Fruit fly (Drosophila melanogaster): ENCODE measurements around the gene CG8419.
A peak's percentile ranks its signal among the peaks of the same experiment; 100 is the strongest.

Gene CG8419

dm6 chr2L:8204996-8205567 is 889 bp upstream of the CG8419 start, which contains the start of gene SLC5A11:
Gene SLC5A11 (minus strand): TSS chr2L:8205132.
- peak; percentile 96 for TF ChIP-seq HLH106 (tag; optimal IDR thresholded peaks at IDR 0.05)
- no peak for TF ChIP-seq N (GFP tag; optimal IDR thresholded peaks at IDR 0.05)
- no peak for TF ChIP-seq GATAd (GFP tag; optimal IDR thresholded peaks at IDR 0.05)
- no peak for TF ChIP-seq tai (GFP tag; optimal IDR thresholded peaks at IDR 0.05)
- TF ChIP-seq Mio (GFP tag; optimal IDR thresholded peaks at IDR 0.05) = peak; percentile 47
- TF ChIP-seq sage (GFP tag; optimal IDR thresholded peaks at IDR 0.05) = peak; percentile 99
- peak; percentile 100 for TF ChIP-seq h (GFP tag; optimal IDR thresholded peaks at IDR 0.05)
- TF ChIP-seq Dif (GFP tag; optimal IDR thresholded peaks at IDR 0.05; ENCODE audit: partially characterized antibody) = peak; percentile 66
- peak; percentile 74 for TF ChIP-seq Jra (GFP tag; optimal IDR thresholded peaks at IDR 0.05)
- no peak for TF ChIP-seq jim (GFP tag; optimal IDR thresholded peaks at IDR 0.05)
- peak; percentile 99 for TF ChIP-seq brk (GFP tag; optimal IDR thresholded peaks at IDR 0.05)
- peak; percentile 90 for TF ChIP-seq rgr (GFP tag; optimal IDR thresholded peaks at IDR 0.05)
- TF ChIP-seq Hr83 (GFP tag; optimal IDR thresholded peaks at IDR 0.05; ENCODE audit: poor library complexity, severe bottlenecking) = peak; percentile 57
- TF ChIP-seq foxo (GFP tag; optimal IDR thresholded peaks at IDR 0.05) = peak; percentile 97 to 100
- TF ChIP-seq CG9705 (GFP tag; optimal IDR thresholded peaks at IDR 0.05) = peak; percentile 80
- TF ChIP-seq sv (GFP tag; optimal IDR thresholded peaks at IDR 0.05) = peak; percentile 94
- TF ChIP-seq CG32264 (GFP tag; optimal IDR thresholded peaks at IDR 0.05) = peak; percentile 98
- no peak for TF ChIP-seq usp (GFP tag; optimal IDR thresholded peaks at IDR 0.05)
- peak; percentile 99 for TF ChIP-seq psq (GFP tag; optimal IDR thresholded peaks at IDR 0.05)
- TF ChIP-seq Dfd (GFP tag; optimal IDR thresholded peaks at IDR 0.05) = no peak
- TF ChIP-seq Rel (GFP tag; optimal IDR thresholded peaks at IDR 0.05) = peak; percentile 99
- peak; percentile 91 for TF ChIP-seq Rel (tag; optimal IDR thresholded peaks at IDR 0.05)
- TF ChIP-seq br (GFP tag; optimal IDR thresholded peaks at IDR 0.05) = peak; percentile 91
- TF ChIP-seq Vsx2 (GFP tag; optimal IDR thresholded peaks at IDR 0.05; ENCODE audit: partially characterized antibody) = no peak
- no peak for TF ChIP-seq CrebA (GFP tag; optimal IDR thresholded peaks at IDR 0.05; ENCODE audit: borderline replicate concordance)
- peak; percentile 63 for TF ChIP-seq dsf (GFP tag; optimal IDR thresholded peaks at IDR 0.05; ENCODE audit: borderline replicate concordance)
- TF ChIP-seq pan (optimal IDR thresholded peaks at IDR 0.05) = peak; percentile 89
- peak; percentile 98 for TF ChIP-seq OdsH (GFP tag; optimal IDR thresholded peaks at IDR 0.05)
- TF ChIP-seq Myc (optimal IDR thresholded peaks at IDR 0.05) = no peak
- TF ChIP-seq Sp1 (GFP tag; optimal IDR thresholded peaks at IDR 0.05) = peak; percentile 97
- TF ChIP-seq dmrt93B (GFP tag; optimal IDR thresholded peaks at IDR 0.05) = peak; percentile 92
- TF ChIP-seq lola (GFP tag; optimal IDR thresholded peaks at IDR 0.05) = no peak
- peak; percentile 98 for TF ChIP-seq fru (GFP tag; optimal IDR thresholded peaks at IDR 0.05)
- peak; percentile 99 for TF ChIP-seq woc (GFP tag; optimal IDR thresholded peaks at IDR 0.05)
- peak; percentile 91 for TF ChIP-seq Hnf4 (GFP tag; optimal IDR thresholded peaks at IDR 0.05)
- no peak for TF ChIP-seq Hr78 (GFP tag; optimal IDR thresholded peaks at IDR 0.05)
- TF ChIP-seq dl (GFP tag; optimal IDR thresholded peaks at IDR 0.05; ENCODE audit: insufficient read depth in 1 of 2, partially characterized antibody in 2 of 2) = peak; percentile 8 to 60
- no peak for TF ChIP-seq Abd-B (GFP tag; optimal IDR thresholded peaks at IDR 0.05)
- TF ChIP-seq ey (GFP tag; optimal IDR thresholded peaks at IDR 0.05) = peak; percentile 90

- TF ChIP-seq Hnf4 (GFP tag; optimal IDR thresholded peaks at IDR 0.05) = no peak
- no peak for TF ChIP-seq jim (GFP tag; optimal IDR thresholded peaks at IDR 0.05)
- TF ChIP-seq fru (GFP tag; optimal IDR thresholded peaks at IDR 0.05) = no peak
- TF ChIP-seq Jra (GFP tag; optimal IDR thresholded peaks at IDR 0.05) = no peak
- TF ChIP-seq rgr (GFP tag; optimal IDR thresholded peaks at IDR 0.05) = no peak
- TF ChIP-seq CrebA (GFP tag; optimal IDR thresholded peaks at IDR 0.05; ENCODE audit: borderline replicate concordance) = no peak
- no peak for TF ChIP-seq sv (GFP tag; optimal IDR thresholded peaks at IDR 0.05)
- no peak for TF ChIP-seq Myc (optimal IDR thresholded peaks at IDR 0.05)
- TF ChIP-seq CG9705 (GFP tag; optimal IDR thresholded peaks at IDR 0.05) = no peak
- TF ChIP-seq usp (GFP tag; optimal IDR thresholded peaks at IDR 0.05) = no peak
- no peak for TF ChIP-seq dsf (GFP tag; optimal IDR thresholded peaks at IDR 0.05; ENCODE audit: borderline replicate concordance)
- TF ChIP-seq Dif (GFP tag; optimal IDR thresholded peaks at IDR 0.05; ENCODE audit: partially characterized antibody) = no peak
- TF ChIP-seq Rel (GFP tag; optimal IDR thresholded peaks at IDR 0.05) = no peak
- no peak for TF ChIP-seq Rel (tag; optimal IDR thresholded peaks at IDR 0.05)
These were observed 3.4 kb downstream of the CG8419 start for dm6 chr2L:8209362-8209761.

Measured in whole organism, wandering third instar larva.